Worm (Caenorhabditis elegans): ENCODE measurements around the gene F27D9.12.

- no peak for TF ChIP-seq mls-2 (tag; optimal IDR thresholded peaks at IDR 0.05)
- no peak for TF ChIP-seq snpc-4 (tag; optimal IDR thresholded peaks at IDR 0.05)
- TF ChIP-seq unc-62 (GFP tag; optimal IDR thresholded peaks at IDR 0.05): peak; percentile 72
- TF ChIP-seq nhr-237 (tag; optimal IDR thresholded peaks at IDR 0.05): no peak
- TF ChIP-seq lin-13 (tag; optimal IDR thresholded peaks at IDR 0.05): no peak
- peak; percentile 92 for TF ChIP-seq elt-1 (tag; optimal IDR thresholded peaks at IDR 0.05; ENCODE audit: borderline replicate concordance, insufficient read depth)
- TF ChIP-seq nhr-28 (tag; optimal IDR thresholded peaks at IDR 0.05): no peak
Observed at ce11 chrX:7640811-7641210, 16.0 kb downstream of the F27D9.12 start.
